Fruit fly (Drosophila melanogaster): ENCODE results near the gene CG34134.
A peak's percentile ranks its signal among the peaks of the same experiment; 100 is the strongest.

CG34134 gene

dm6 chr2L:8146994-8147661 is 43.5 kb downstream of the CG34134 start, which contains the start of gene CG31606:
CG31606 (plus strand) TSS chr2L:8147611.
- TF ChIP-seq CG32006 (GFP tag; optimal IDR thresholded peaks at IDR 0.05), result peak; percentile 56
- TF ChIP-seq CG11902 (GFP tag; optimal IDR thresholded peaks at IDR 0.05), result no peak
- TF ChIP-seq Sox14 (GFP tag; optimal IDR thresholded peaks at IDR 0.05), result peak; percentile 6
- TF ChIP-seq CG6276 (GFP tag; optimal IDR thresholded peaks at IDR 0.05), result peak; percentile 46
- TF ChIP-seq Eip78C (GFP tag), result peak; percentile 47
- no peak for TF ChIP-seq CG8319 (GFP tag; optimal IDR thresholded peaks at IDR 0.05)
- TF ChIP-seq Hr4 (GFP tag; optimal IDR thresholded peaks at IDR 0.05), result peak; percentile 32

DNA sequence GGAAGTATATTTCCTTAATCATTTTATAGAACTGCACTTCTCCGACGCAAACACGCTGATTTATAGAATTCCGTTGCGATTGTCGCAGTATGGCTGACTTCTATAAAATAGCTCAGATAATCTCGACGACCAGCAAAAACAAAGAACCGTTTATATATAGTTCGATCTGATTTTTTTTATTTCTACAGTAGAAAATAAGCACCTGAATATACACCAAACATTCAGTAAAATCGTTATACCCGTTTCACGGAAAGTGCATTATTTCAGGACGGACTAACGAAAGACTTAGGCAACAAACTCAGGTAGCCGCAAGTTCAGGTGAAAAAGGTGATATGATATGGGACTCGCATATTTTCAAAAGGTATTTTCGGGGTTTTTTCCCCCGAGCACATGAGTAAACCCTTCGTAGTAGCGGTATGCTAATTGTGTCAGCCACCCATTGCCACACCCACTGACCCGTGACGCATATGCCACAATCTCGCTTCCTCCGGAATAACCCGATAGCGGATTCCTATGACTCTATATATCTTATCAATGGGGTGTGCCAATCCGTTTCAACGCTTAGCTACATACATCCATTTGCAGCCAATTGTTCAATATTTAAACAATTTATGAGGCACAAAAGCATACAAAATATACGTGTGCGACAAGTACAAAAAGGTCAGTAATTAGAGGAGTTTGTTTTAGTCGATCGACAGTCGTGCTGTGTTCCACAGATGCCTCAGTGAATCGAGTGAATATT is 45.3 kb downstream of the CG34134 start, which contains the start of the genes CG42763 and CG43394:
CG42763 (minus strand) TSS at position 41 of the 742 bp plus-strand sequence.
CG43394 (plus strand) TSS at position 692 of the 742 bp plus-strand sequence.
- TF ChIP-seq CG6854 (GFP tag; optimal IDR thresholded peaks at IDR 0.05) (no peak), Eip78C (GFP tag) (no peak), CG6163 (GFP tag; IDR thresholded peaks at IDR 0.05) (no peak), net (GFP tag; optimal IDR thresholded peaks at IDR 0.05) (no peak), Sox102F (GFP tag; optimal IDR thresholded peaks at IDR 0.05) (no peak), CG15336 (GFP tag; IDR thresholded peaks at IDR 0.05) (0 out of 2 replicates have a peak, but pooled peaks have one; percentile 7), CG8119 (GFP tag; IDR thresholded peaks at IDR 0.05) (0 out of 3 replicates have a peak, but pooled peaks have one; percentile 12)

DNA sequence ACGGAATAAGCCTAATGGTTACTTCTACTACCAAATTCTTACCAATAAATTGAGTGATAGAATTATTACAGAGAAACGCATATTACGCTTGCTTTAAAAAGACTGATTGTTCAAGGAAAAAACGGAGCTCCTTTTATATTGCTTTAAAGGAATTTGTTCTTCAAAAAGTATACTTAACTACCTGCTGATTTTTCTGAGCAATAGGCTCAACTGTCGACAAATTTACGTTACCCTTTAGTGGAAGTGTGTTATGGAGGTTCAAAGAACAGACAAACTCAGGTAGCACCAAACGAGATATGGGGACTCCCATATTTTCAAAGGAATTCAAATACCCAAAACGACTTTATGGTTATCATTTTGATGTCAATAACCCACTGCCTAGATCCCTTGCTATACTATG is 46.6 kb downstream of the CG34134 start, which contains the start of gene CG42762:
CG42762 (minus strand) TSS at position 101 of the 400 bp plus-strand sequence.
- no peak for TF ChIP-seq CG6808 (GFP tag; optimal IDR thresholded peaks at IDR 0.05)
- no peak for TF ChIP-seq Blimp-1 (GFP tag; optimal IDR thresholded peaks at IDR 0.05)
- no peak for TF ChIP-seq eg (GFP tag; IDR thresholded peaks at IDR 0.05)
- TF ChIP-seq CG6854 (GFP tag; optimal IDR thresholded peaks at IDR 0.05), result no peak
- no peak for TF ChIP-seq Met (GFP tag; optimal IDR thresholded peaks at IDR 0.05)
- TF ChIP-seq achi (GFP tag; optimal IDR thresholded peaks at IDR 0.05), result no peak

DNA sequence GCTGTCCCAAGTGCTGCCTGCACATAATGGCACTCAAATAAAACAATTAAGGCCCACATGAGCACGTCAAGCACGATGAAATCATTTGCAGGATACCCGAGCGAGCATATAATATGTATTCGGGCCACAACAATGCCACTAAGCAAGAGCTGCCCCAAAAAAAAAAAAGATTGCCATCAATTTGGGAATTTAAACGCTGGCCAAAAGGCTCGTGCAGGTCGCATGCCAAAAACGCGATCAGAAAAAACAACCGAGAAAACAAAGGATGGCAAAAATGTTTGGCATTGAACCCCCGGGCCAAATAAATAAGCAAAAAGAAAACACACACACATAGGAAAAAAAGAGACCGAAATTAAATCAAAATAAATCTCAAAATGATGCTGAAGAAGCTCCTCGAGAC is 47.8 kb downstream of the CG34134 start:
- TF ChIP-seq Eip75B (GFP tag; optimal IDR thresholded peaks at IDR 0.05) (no peak), vri (GFP tag; optimal IDR thresholded peaks at IDR 0.05) (peak; percentile 12), CG6854 (GFP tag; optimal IDR thresholded peaks at IDR 0.05) (peak; percentile 77), achi (GFP tag; optimal IDR thresholded peaks at IDR 0.05) (no peak), dac (GFP tag; optimal IDR thresholded peaks at IDR 0.05) (no peak), Sox14 (GFP tag; optimal IDR thresholded peaks at IDR 0.05) (no peak)

Data from whole organism, prepupa.